Worm (Caenorhabditis elegans) whole organism, young adult: ENCODE data around the gene dph-7.

Experiments
- F22D6.2 ChIP-seq: sonication (generic microtip); optimal IDR thresholded peaks from 2 replicates; lab custom pipeline; 2016; ENCODE audit warnings: mild to moderate bottlenecking, missing genetic modification characterization, missing compliant biosample characterization
- F23B12.7 ChIP-seq: sonication (generic microtip); optimal IDR thresholded peaks from 2 replicates; lab custom pipeline; 2017; ENCODE audit warnings: missing genetic modification characterization, mild to moderate bottlenecking, missing compliant biosample characterization, antibody characterized with exemption, moderate library complexity; ENCODE audit not compliant: insufficient read depth
- F39B2.1 ChIP-seq: fragments of 200-800 bp; sonication (Bioruptor generic); IDR thresholded peaks from 2 replicates; pipeline ENCODE4 v1.3.6; 2022; ENCODE audit warnings: missing genetic modification reagents, missing genetic modification characterization, missing compliant biosample characterization
- F49E8.2 ChIP-seq: sonication (generic microtip); optimal IDR thresholded peaks from 3 replicates; lab custom pipeline; 2017; ENCODE audit warnings: missing genetic modification characterization, mild to moderate bottlenecking, missing compliant biosample characterization, antibody characterized with exemption, moderate library complexity; ENCODE audit not compliant: insufficient read depth
- F57C9.4 ChIP-seq: sonication (generic microtip); optimal IDR thresholded peaks from 2 replicates; lab custom pipeline; 2017; ENCODE audit warnings: mild to moderate bottlenecking, missing genetic modification characterization, missing compliant biosample characterization
- K11D2.4 ChIP-seq: fragments of 200-800 bp; sonication (Bioruptor generic); IDR thresholded peaks from 2 replicates; pipeline ENCODE4 v1.3.6; 2022; ENCODE audit warnings: missing genetic modification reagents, missing genetic modification characterization, missing compliant biosample characterization
- K12H6.12 ChIP-seq: fragments of 200-800 bp; sonication (Bioruptor generic); optimal IDR thresholded peaks from 2 replicates; lab custom pipeline; 2018; ENCODE audit warnings: mild to moderate bottlenecking, missing genetic modification characterization, missing compliant biosample characterization
- T26A5.8 ChIP-seq: sonication (generic microtip); optimal IDR thresholded peaks from 2 replicates; lab custom pipeline; 2016; ENCODE audit warnings: missing genetic modification characterization, missing compliant biosample characterization
- Y79H2A.3 ChIP-seq: fragments of 200-800 bp; sonication (Bioruptor generic); conservative IDR thresholded peaks from 2 replicates; pipeline ENCODE4 v1.3.6; 2022; ENCODE audit warnings: missing genetic modification reagents, missing genetic modification characterization, missing compliant biosample characterization
- ZK185.1 ChIP-seq: sonication (generic microtip); optimal IDR thresholded peaks from 2 replicates; lab custom pipeline; 2016; ENCODE audit warnings: mild to moderate bottlenecking, missing genetic modification characterization, missing compliant biosample characterization; ENCODE audit not compliant: poor library complexity, severe bottlenecking
- aptf-3 ChIP-seq: fragments of 200-800 bp; sonication (Bioruptor generic); IDR thresholded peaks from 2 replicates; pipeline ENCODE4 v1.3.6; 2022; ENCODE audit warnings: missing genetic modification characterization, missing compliant biosample characterization
- attf-3 ChIP-seq: fragments of 200-800 bp; sonication (Bioruptor generic); conservative IDR thresholded peaks from 2 replicates; pipeline ENCODE4 v1.3.6; 2022; ENCODE audit warnings: missing genetic modification reagents, missing genetic modification characterization, missing compliant biosample characterization
- ccch-3 ChIP-seq: fragments of 200-800 bp; sonication (Bioruptor generic); optimal IDR thresholded peaks from 2 replicates; lab custom pipeline; 2018; ENCODE audit warnings: mild to moderate bottlenecking, missing genetic modification characterization, missing compliant biosample characterization
- cebp-2 ChIP-seq: fragments of 200-800 bp; sonication (Bioruptor generic); IDR thresholded peaks from 2 replicates; pipeline ENCODE4 v1.3.6; 2022; ENCODE audit warnings: missing genetic modification characterization, missing compliant biosample characterization
- ceh-91 ChIP-seq: fragments of 200-800 bp; sonication (Bioruptor generic); IDR thresholded peaks from 2 replicates; pipeline ENCODE4 v1.3.6; 2022; ENCODE audit warnings: missing genetic modification reagents, missing genetic modification characterization, missing compliant biosample characterization
- ets-4 ChIP-seq: fragments of 200-800 bp; sonication (Bioruptor generic); optimal IDR thresholded peaks from 2 replicates; lab custom pipeline; 2018; ENCODE audit warnings: mild to moderate bottlenecking, missing genetic modification characterization, missing compliant biosample characterization
- hmg-20 ChIP-seq: fragments of 200-800 bp; sonication (Bioruptor generic); IDR thresholded peaks from 2 replicates; pipeline ENCODE4 v1.3.6; 2022; ENCODE audit warnings: missing genetic modification reagents, missing genetic modification characterization, missing compliant biosample characterization
- let-526 ChIP-seq: fragments of 200-800 bp; sonication (Bioruptor generic); IDR thresholded peaks from 2 replicates; pipeline ENCODE4 v1.3.6; 2022; ENCODE audit warnings: missing genetic modification reagents, missing genetic modification characterization, missing compliant biosample characterization
- lin-26 ChIP-seq: fragments of 200-800 bp; sonication (Bioruptor generic); IDR thresholded peaks from 2 replicates; pipeline ENCODE4 v1.3.6; 2022; ENCODE audit warnings: missing genetic modification reagents, missing genetic modification characterization, missing compliant biosample characterization
- lin-40 ChIP-seq: sonication (generic microtip); optimal IDR thresholded peaks from 2 replicates; lab custom pipeline; 2016; ENCODE audit warnings: missing genetic modification characterization, mild to moderate bottlenecking, missing compliant biosample characterization, missing genotype, missing genetic modification reagents
- lsl-1 ChIP-seq: fragments of 200-800 bp; sonication (Bioruptor generic); optimal IDR thresholded peaks from 2 replicates; lab custom pipeline; 2018; ENCODE audit warnings: mild to moderate bottlenecking, missing genetic modification characterization, moderate library complexity, missing compliant biosample characterization
- madf-6 ChIP-seq: fragments of 200-800 bp; sonication (Bioruptor generic); IDR thresholded peaks from 2 replicates; pipeline ENCODE4 v1.3.6; 2022; ENCODE audit warnings: missing genetic modification reagents, missing genetic modification characterization, missing compliant biosample characterization
- nfya-1 ChIP-seq: sonication (generic microtip); optimal IDR thresholded peaks from 2 replicates; lab custom pipeline; 2017; ENCODE audit warnings: antibody characterized with exemption, missing compliant biosample characterization, missing genetic modification characterization, borderline replicate concordance; ENCODE audit not compliant: insufficient read depth
- nfya-2 ChIP-seq: fragments of 200-800 bp; sonication (Bioruptor generic); IDR thresholded peaks from 2 replicates; pipeline ENCODE4 v1.3.6; 2022; ENCODE audit warnings: missing genetic modification reagents, missing genetic modification characterization, missing compliant biosample characterization
- nhr-120 ChIP-seq: fragments of 200-800 bp; sonication (Bioruptor generic); IDR thresholded peaks from 2 replicates; pipeline ENCODE4 v1.3.6; 2022; ENCODE audit warnings: missing genetic modification characterization, missing compliant biosample characterization
- pha-4 ChIP-seq: fragments of 150-350 bp; sonication (generic microtip); optimal IDR thresholded peaks from 2 replicates; lab custom pipeline; 2014; ENCODE audit warnings: missing biosample characterization, missing genetic modification reagents, missing genetic modification characterization
- sdz-38 ChIP-seq: sonication (generic microtip); optimal IDR thresholded peaks from 2 replicates; lab custom pipeline; 2016; ENCODE audit warnings: missing genotype, missing genetic modification characterization, missing compliant biosample characterization
- sea-2 ChIP-seq: fragments of 200-800 bp; sonication (Bioruptor generic); IDR thresholded peaks from 2 replicates; pipeline ENCODE4 v1.3.6; 2022; ENCODE audit warnings: missing genetic modification characterization, missing compliant biosample characterization
- snpc-4 ChIP-seq, 5 experiments: fragments of 150-350 bp in 1 of 5; sonication (generic microtip) in 4 of 5; optimal IDR thresholded peaks; 2 replicates each; lab custom pipeline; 2014 to 2018; ENCODE audit warnings: missing genetic modification characterization in 5 of 5, missing biosample characterization in 3 of 5, antibody characterized with exemption in 2 of 5, mild to moderate bottlenecking in 2 of 5, missing compliant biosample characterization in 2 of 5, missing genotype in 2 of 5, moderate library complexity in 2 of 5, missing genetic modification reagents in 1 of 5
- sptf-2 ChIP-seq: fragments of 200-800 bp; sonication (Bioruptor generic); optimal IDR thresholded peaks from 2 replicates; lab custom pipeline; 2018; ENCODE audit warnings: mild to moderate bottlenecking, missing genetic modification characterization, missing compliant biosample characterization
- tbp1 ChIP-seq: fragments of 200-800 bp; sonication (Bioruptor generic); optimal IDR thresholded peaks from 2 replicates; lab custom pipeline; 2018; ENCODE audit warnings: mild to moderate bottlenecking, missing genetic modification characterization, missing compliant biosample characterization
- tlf-1 ChIP-seq: fragments of 200-800 bp; sonication (Bioruptor generic); optimal IDR thresholded peaks from 2 replicates; lab custom pipeline; 2018; ENCODE audit warnings: mild to moderate bottlenecking, missing genetic modification characterization, missing compliant biosample characterization
- unc-130 ChIP-seq: sonication (generic microtip); optimal IDR thresholded peaks from 2 replicates; lab custom pipeline; 2016; ENCODE audit warnings: missing genetic modification reagents, missing genetic modification characterization, missing compliant biosample characterization

Gene dph-7

DNA sequence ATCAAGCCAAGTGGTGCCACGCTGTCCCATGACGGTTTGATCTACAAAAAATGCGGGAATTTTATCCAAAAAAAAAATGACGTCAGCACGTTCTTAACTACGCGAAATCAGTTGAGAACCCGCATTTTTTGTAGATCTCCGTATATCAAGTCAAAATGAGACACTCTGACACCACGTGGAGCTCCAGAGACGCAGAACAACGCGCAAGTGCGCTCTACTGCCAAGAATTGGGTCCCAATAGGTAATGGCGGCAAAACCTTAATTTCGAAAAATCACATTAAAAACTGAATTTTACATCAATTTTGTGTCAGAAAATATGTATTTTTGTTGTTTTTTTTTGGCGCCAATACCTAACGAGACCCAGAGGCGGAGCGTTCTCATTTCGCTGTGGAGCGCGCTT, 2.0 kb downstream of the dph-7 start:
- TF ChIP-seq snpc-4 (GFP tag; optimal IDR thresholded peaks at IDR 0.05; lab: Kevin White, UChicago) (no peak), snpc-4 (tag; optimal IDR thresholded peaks at IDR 0.05; lab: Kevin White, UChicago) (no peak), F39B2.1 (no peak), ceh-91 (GFP tag; lab: Robert Waterston, UW) (no peak), let-526 (no peak), ets-4 (GFP tag; lab: Kevin White, UChicago) (no peak), nfya-1 (tag; lab: Kevin White, UChicago) (no peak), K11D2.4 (no peak), cebp-2 (GFP tag; lab: Robert Waterston, UW) (no peak), F22D6.2 (no peak)

DNA sequence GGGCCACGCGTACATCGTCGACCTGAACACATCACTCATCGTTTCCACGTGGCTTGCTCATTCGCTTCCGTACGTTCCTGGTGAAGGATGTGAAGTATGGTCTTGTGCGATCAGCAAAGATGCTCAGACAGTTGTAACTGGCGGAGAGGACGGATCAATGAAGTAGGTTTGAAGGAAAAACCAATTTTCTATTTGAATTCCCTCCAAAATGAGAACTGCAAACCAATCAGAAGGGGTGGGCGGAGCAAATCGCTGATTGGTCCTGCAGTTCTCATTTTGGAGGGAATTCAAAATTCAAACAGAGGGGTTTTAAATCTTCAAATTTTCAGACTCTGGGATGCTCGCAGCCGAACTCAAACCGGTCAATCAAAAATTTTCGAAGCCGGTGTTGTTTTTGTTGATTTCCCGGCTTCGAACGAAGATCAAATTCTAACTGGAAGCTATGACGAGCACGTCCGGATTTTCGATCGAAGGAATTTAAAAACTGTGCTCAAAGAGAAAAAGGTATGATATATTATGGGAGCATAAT, 2.5 kb downstream of the dph-7 start:
- TF ChIP-seq F49E8.2 (tag; lab: Kevin White, UChicago) (no peak), hmg-20 (GFP tag; lab: Robert Waterston, UW) (no peak)

DNA sequence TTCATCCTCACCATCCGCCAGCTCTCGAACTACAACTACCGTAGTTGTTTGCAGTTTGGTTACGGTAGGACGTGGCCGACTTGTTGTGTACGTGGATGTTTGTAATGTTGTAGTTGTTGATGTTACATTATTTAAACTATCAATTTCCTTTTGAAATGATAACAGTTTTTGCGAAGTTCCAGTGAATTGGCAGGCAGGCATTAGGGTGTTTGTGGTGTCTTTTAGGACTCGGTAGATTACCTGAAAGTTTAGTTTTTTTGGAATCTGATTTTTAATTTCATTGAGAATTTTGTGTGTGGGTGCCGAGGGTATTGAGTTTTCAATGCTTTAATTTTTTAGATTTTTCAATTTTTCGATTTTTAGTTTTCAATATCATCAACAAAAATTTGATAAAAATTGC, 7.7 kb downstream of the dph-7 start, which contains the start of gene F53A2.11:
Gene F53A2.11, minus strand, starts transcription at position 101 of the 400 bp plus-strand sequence.
- TF ChIP-seq nfya-2 (GFP tag; lab: Robert Waterston, UW) (no peak), let-526 (no peak), aptf-3 (GFP tag; lab: Robert Waterston, UW) (no peak), sdz-38 (no peak), lsl-1 (GFP tag; lab: Kevin White, UChicago) (no peak), ZK185.1 (tag; lab: Kevin White, UChicago) (no peak), Y79H2A.3 (GFP tag; lab: Robert Waterston, UW) (no peak), attf-3 (GFP tag; lab: Robert Waterston, UW) (no peak), tlf-1 (GFP tag; lab: Kevin White, UChicago) (no peak)

DNA sequence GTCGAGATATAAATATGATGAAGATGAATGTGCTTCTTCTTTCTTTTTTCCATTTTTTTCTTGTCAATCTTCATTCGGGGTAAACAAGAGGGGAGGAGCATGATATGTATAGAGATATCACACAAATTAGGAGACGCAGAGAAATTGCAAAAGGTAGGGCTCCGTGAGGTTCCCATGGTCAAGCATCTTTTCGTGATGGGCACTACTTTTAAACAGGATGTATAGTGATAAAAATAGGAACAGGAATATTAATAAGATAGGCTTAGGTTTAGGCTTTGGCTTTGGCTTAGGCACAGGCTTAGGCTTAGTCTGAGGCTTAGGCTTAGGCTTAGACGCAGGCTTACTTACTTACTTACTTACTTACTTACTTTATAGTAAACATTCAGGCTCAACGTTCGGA, 9.8 kb downstream of the dph-7 start, which contains the start of gene F53A2.1:
Gene F53A2.1, minus strand, starts transcription at position 101 of the 400 bp plus-strand sequence.
- TF ChIP-seq sptf-2 (GFP tag; lab: Kevin White, UChicago) (no peak), madf-6 (GFP tag; lab: Robert Waterston, UW) (no peak), lin-26 (GFP tag; lab: Robert Waterston, UW) (no peak), cebp-2 (GFP tag; lab: Robert Waterston, UW) (no peak), ccch-3 (GFP tag; lab: Kevin White, UChicago) (no peak), sdz-38 (no peak), F57C9.4 (tag; lab: Kevin White, UChicago) (no peak), pha-4 (tag; lab: Kevin White, UChicago) (no peak), nhr-120 (GFP tag; lab: Robert Waterston, UW) (no peak), tlf-1 (GFP tag; lab: Kevin White, UChicago) (no peak), ceh-91 (GFP tag; lab: Robert Waterston, UW) (no peak), F23B12.7 (tag; lab: Kevin White, UChicago) (no peak), sea-2 (no peak), Y79H2A.3 (GFP tag; lab: Robert Waterston, UW) (no peak), K12H6.12 (tag; lab: Kevin White, UChicago) (no peak), tbp1 (GFP tag; lab: Kevin White, UChicago) (no peak), lin-40 (tag; lab: Kevin White, UChicago) (no peak), T26A5.8 (tag; lab: Kevin White, UChicago) (no peak), unc-130 (GFP tag; lab: Kevin White, UChicago) (no peak)
